Worm (Caenorhabditis elegans) whole organism, mixed stage, embryonic: ENCODE data around the gene T19C9.8.

ENCODE experiments used
- M03D4.4 ChIP-seq: sonication (generic microtip); optimal IDR thresholded peaks from 2 replicates; lab custom pipeline; 2017; ENCODE audit warnings: mild to moderate bottlenecking, missing genetic modification characterization, missing compliant biosample characterization
- blmp-1 ChIP-seq: fragments of 150-350 bp; optimal IDR thresholded peaks from 2 replicates; lab custom pipeline; 2014; ENCODE audit warnings: missing biosample characterization, missing genetic modification characterization
- cnd-1 ChIP-seq: fragments of 200-800 bp; sonication (Bioruptor generic); optimal IDR thresholded peaks from 2 replicates; lab custom pipeline; 2018; ENCODE audit warnings: mild to moderate bottlenecking, missing genetic modification characterization, missing compliant biosample characterization
- ham-2 ChIP-seq: fragments of 200-800 bp; sonication (Bioruptor generic); optimal IDR thresholded peaks from 2 replicates; lab custom pipeline; 2018; ENCODE audit warnings: mild to moderate bottlenecking, missing genetic modification characterization, missing compliant biosample characterization
- lsy-2 ChIP-seq: fragments of 150-350 bp; optimal IDR thresholded peaks from 2 replicates; lab custom pipeline; 2014; ENCODE audit warnings: missing biosample characterization, missing genetic modification characterization
- mab-5 ChIP-seq: fragments of 150-350 bp; optimal IDR thresholded peaks from 2 replicates; lab custom pipeline; 2014; ENCODE audit warnings: missing biosample characterization, missing genetic modification characterization
- nhr-12 ChIP-seq: fragments of 150-350 bp; optimal IDR thresholded peaks from 2 replicates; lab custom pipeline; 2014; ENCODE audit warnings: missing biosample characterization, missing genetic modification characterization
- nhr-2 ChIP-seq: fragments of 150-350 bp; optimal IDR thresholded peaks from 2 replicates; lab custom pipeline; 2014; ENCODE audit warnings: missing biosample characterization, missing genetic modification characterization
- nhr-76 ChIP-seq: sonication (generic microtip); optimal IDR thresholded peaks from 2 replicates; lab custom pipeline; 2017; ENCODE audit warnings: missing biosample characterization, missing genetic modification characterization
- pha-4 ChIP-seq: fragments of 150-350 bp; optimal IDR thresholded peaks from 2 replicates; lab custom pipeline; 2018; ENCODE audit warnings: missing biosample characterization, missing genetic modification reagents, missing genetic modification characterization
- unc-39 ChIP-seq: fragments of 150-350 bp; optimal IDR thresholded peaks from 2 replicates; lab custom pipeline; 2014; ENCODE audit warnings: missing biosample characterization, missing genetic modification characterization
- unc-62 ChIP-seq: fragments of 150-350 bp; optimal IDR thresholded peaks from 2 replicates; lab custom pipeline; 2014; ENCODE audit warnings: missing biosample characterization, missing genetic modification reagents, missing genetic modification characterization

- TF ChIP-seq cnd-1 (tag; lab: Kevin White, UChicago), result no peak
- TF ChIP-seq M03D4.4 (tag; lab: Kevin White, UChicago), result no peak
- no peak for TF ChIP-seq unc-39
- no peak for TF ChIP-seq lsy-2 (tag; lab: Kevin White, UChicago)
- no peak for TF ChIP-seq nhr-12
- TF ChIP-seq nhr-76 (tag; lab: Kevin White, UChicago), result no peak
- TF ChIP-seq pha-4 (tag; lab: Kevin White, UChicago), result no peak
- TF ChIP-seq ham-2 (GFP tag; lab: Kevin White, UChicago), result no peak
- no peak for TF ChIP-seq blmp-1 (tag; lab: Kevin White, UChicago)
- TF ChIP-seq unc-62 (GFP tag; lab: Kevin White, UChicago), result no peak
- no peak for TF ChIP-seq nhr-2
- no peak for TF ChIP-seq mab-5 (tag; lab: Kevin White, UChicago)
These were observed 15.6 kb upstream of the T19C9.8 start, which contains the start of gene srh-252 for ce11 chrV:17223305-17223704.
